Worm (Caenorhabditis elegans) whole organism, L1 larva: ENCODE results near the gene C37H5.14.

Experiments used
- C16A3.4 ChIP-seq: fragments of 150-350 bp; optimal IDR thresholded peaks from 2 replicates; lab custom pipeline; 2014; ENCODE audit warnings: missing biosample characterization, missing genetic modification characterization
- C34B4.2 ChIP-seq: sonication (generic microtip); optimal IDR thresholded peaks from 2 replicates; lab custom pipeline; 2017; ENCODE audit warnings: mild to moderate bottlenecking, missing genetic modification characterization, missing compliant biosample characterization
- F16B12.6 ChIP-seq: fragments of 150-350 bp; optimal IDR thresholded peaks from 2 replicates; lab custom pipeline; 2014; ENCODE audit warnings: missing biosample characterization, missing genetic modification characterization
- Y116A8C.19 ChIP-seq: sonication (generic microtip); optimal IDR thresholded peaks from 2 replicates; lab custom pipeline; 2016; ENCODE audit warnings: missing compliant biosample characterization, missing genetic modification characterization, borderline replicate concordance
- aha-1 ChIP-seq: fragments of 150-350 bp; optimal IDR thresholded peaks from 2 replicates; lab custom pipeline; 2014; ENCODE audit warnings: missing biosample characterization, missing genetic modification characterization
- alr-1 ChIP-seq: fragments of 200-800 bp; sonication (Bioruptor generic); optimal IDR thresholded peaks from 2 replicates; lab custom pipeline; 2018; ENCODE audit warnings: borderline replicate concordance, mild to moderate bottlenecking, missing genetic modification characterization, missing compliant biosample characterization
- ama-1 ChIP-seq: fragments of 150-350 bp; optimal IDR thresholded peaks from 2 replicates; lab custom pipeline; 2014
- ceh-8 ChIP-seq: fragments of 200-800 bp; sonication (Bioruptor generic); optimal IDR thresholded peaks from 2 replicates; lab custom pipeline; 2018; ENCODE audit warnings: mild to moderate bottlenecking, missing genetic modification characterization, moderate library complexity, missing compliant biosample characterization
- ceh-82 ChIP-seq, 3 experiments: fragments of 150-350 bp in 1 of 3; sonication (generic microtip) in 2 of 3; optimal IDR thresholded peaks; 2 replicates each; lab custom pipeline; 2014 to 2017; ENCODE audit warnings: missing biosample characterization in 3 of 3, missing genetic modification characterization in 3 of 3
- dpl-1 ChIP-seq, 3 experiments: fragments of 150-350 bp in 2 of 3; sonication (generic microtip) in 1 of 3; optimal IDR thresholded peaks; 2 replicates each; lab custom pipeline; 2014 to 2017; ENCODE audit warnings: missing biosample characterization in 3 of 3, missing genetic modification characterization in 3 of 3, missing genetic modification reagents in 3 of 3
- egl-13 ChIP-seq: sonication (generic microtip); optimal IDR thresholded peaks from 2 replicates; lab custom pipeline; 2016; ENCODE audit warnings: missing genotype, missing genetic modification reagents, missing genetic modification characterization, missing compliant biosample characterization
- elt-2 ChIP-seq: sonication (generic microtip); optimal IDR thresholded peaks from 2 replicates; lab custom pipeline; 2016; ENCODE audit warnings: missing genetic modification characterization, mild to moderate bottlenecking, inconsistent platforms, missing compliant biosample characterization, missing genetic modification reagents
- elt-3 ChIP-seq, 6 experiments: fragments of 150-350 bp in 1 of 6; sonication (generic microtip); optimal IDR thresholded peaks; 2 replicates each; lab custom pipeline; 2017 to 2018; ENCODE audit warnings: missing biosample characterization in 6 of 6, missing genetic modification characterization in 6 of 6, inconsistent platforms in 1 of 6
- ets-5 ChIP-seq: fragments of 200-800 bp; sonication (Bioruptor generic); IDR thresholded peaks from 2 replicates; pipeline ENCODE4 v1.3.6; 2022; ENCODE audit warnings: missing genetic modification characterization, missing compliant biosample characterization
- fkh-4 ChIP-seq: sonication (generic microtip); optimal IDR thresholded peaks from 2 replicates; lab custom pipeline; 2016; ENCODE audit warnings: missing compliant biosample characterization, missing genetic modification characterization, borderline replicate concordance
- fkh-8 ChIP-seq: sonication (generic microtip); optimal IDR thresholded peaks from 2 replicates; lab custom pipeline; 2016; ENCODE audit warnings: mild to moderate bottlenecking, missing genetic modification characterization, missing compliant biosample characterization
- grh-1 ChIP-seq: fragments of 200-800 bp; sonication (Bioruptor generic); IDR thresholded peaks from 2 replicates; pipeline ENCODE4 v1.3.6; 2022; ENCODE audit warnings: missing genetic modification reagents, missing genetic modification characterization, missing compliant biosample characterization
- hpl-2 ChIP-seq: fragments of 150-350 bp; optimal IDR thresholded peaks from 2 replicates; lab custom pipeline; 2014; ENCODE audit warnings: missing biosample characterization, missing genetic modification reagents, missing genetic modification characterization
- isw-1 ChIP-seq: fragments of 200-800 bp; sonication (Bioruptor generic); IDR thresholded peaks from 2 replicates; pipeline ENCODE4 v1.3.6; 2022; ENCODE audit warnings: missing genetic modification characterization, missing compliant biosample characterization
- jun-1 ChIP-seq: fragments of 150-350 bp; optimal IDR thresholded peaks from 2 replicates; lab custom pipeline; 2014; ENCODE audit warnings: missing biosample characterization, missing genetic modification reagents, missing genetic modification characterization
- lin-13 ChIP-seq: fragments of 150-350 bp; optimal IDR thresholded peaks from 2 replicates; lab custom pipeline; 2014; ENCODE audit warnings: missing biosample characterization, missing genetic modification reagents, missing genetic modification characterization
- lin-14 ChIP-seq: fragments of 200-800 bp; sonication (Bioruptor generic); optimal IDR thresholded peaks from 2 replicates; lab custom pipeline; 2018; ENCODE audit warnings: mild to moderate bottlenecking, missing genetic modification characterization, moderate library complexity, missing compliant biosample characterization
- lin-35 ChIP-seq, 2 experiments: fragments of 150-350 bp; optimal IDR thresholded peaks; 2 replicates each; lab custom pipeline; 2014; ENCODE audit warnings: missing biosample characterization in 2 of 2, missing genetic modification characterization in 2 of 2, missing genetic modification reagents in 2 of 2
- lir-3 ChIP-seq: sonication (generic microtip); optimal IDR thresholded peaks from 2 replicates; lab custom pipeline; 2016; ENCODE audit warnings: mild to moderate bottlenecking, missing genetic modification characterization, moderate library complexity, missing compliant biosample characterization; ENCODE audit not compliant: poor library complexity
- lsy-2 ChIP-seq, 2 experiments: fragments of 150-350 bp; optimal IDR thresholded peaks; 2 replicates each; lab custom pipeline; 2014; ENCODE audit warnings: missing biosample characterization in 2 of 2, missing genetic modification characterization in 2 of 2
- mep-1 ChIP-seq: fragments of 150-350 bp; optimal IDR thresholded peaks from 2 replicates; lab custom pipeline; 2014; ENCODE audit warnings: missing biosample characterization, missing genetic modification characterization
- nhr-19 ChIP-seq: fragments of 200-800 bp; sonication (Bioruptor generic); conservative IDR thresholded peaks from 2 replicates; pipeline ENCODE4 v1.3.6; 2022; ENCODE audit warnings: missing genetic modification characterization, missing compliant biosample characterization
- nhr-237 ChIP-seq: fragments of 150-350 bp; optimal IDR thresholded peaks from 2 replicates; lab custom pipeline; 2014; ENCODE audit warnings: missing biosample characterization, missing genetic modification characterization
- nhr-76 ChIP-seq: sonication (generic microtip); optimal IDR thresholded peaks from 2 replicates; lab custom pipeline; 2017; ENCODE audit warnings: missing biosample characterization, missing genetic modification characterization
- nhr-77 ChIP-seq: fragments of 150-350 bp; optimal IDR thresholded peaks from 2 replicates; lab custom pipeline; 2014; ENCODE audit warnings: missing biosample characterization, missing genetic modification characterization
- nhr-84 ChIP-seq: sonication (generic microtip); optimal IDR thresholded peaks from 2 replicates; lab custom pipeline; 2017; ENCODE audit warnings: missing biosample characterization, missing genetic modification characterization
- nhr-90 ChIP-seq: sonication (generic microtip); optimal IDR thresholded peaks from 2 replicates; lab custom pipeline; 2016; ENCODE audit warnings: mild to moderate bottlenecking, missing genetic modification characterization, missing compliant biosample characterization; ENCODE audit not compliant: poor library complexity
- rnt-1 ChIP-seq: sonication (generic microtip); optimal IDR thresholded peaks from 2 replicates; lab custom pipeline; 2016; ENCODE audit warnings: mild to moderate bottlenecking, missing genetic modification characterization, moderate library complexity, missing compliant biosample characterization
- skn-1 ChIP-seq: fragments of 150-350 bp; optimal IDR thresholded peaks from 2 replicates; lab custom pipeline; 2014; ENCODE audit warnings: missing biosample characterization, missing genetic modification characterization
- snu-23 ChIP-seq: sonication (generic microtip); optimal IDR thresholded peaks from 2 replicates; lab custom pipeline; 2016; ENCODE audit warnings: missing genetic modification characterization, missing compliant biosample characterization
- sox-4 ChIP-seq: sonication (generic microtip); optimal IDR thresholded peaks from 2 replicates; lab custom pipeline; 2016; ENCODE audit warnings: missing genetic modification characterization, missing compliant biosample characterization
- sptf-1 ChIP-seq: fragments of 150-350 bp; optimal IDR thresholded peaks from 2 replicates; lab custom pipeline; 2014; ENCODE audit warnings: missing biosample characterization, missing genetic modification characterization
- unc-130 ChIP-seq: fragments of 150-350 bp; optimal IDR thresholded peaks from 2 replicates; lab custom pipeline; 2017; ENCODE audit warnings: missing biosample characterization, missing genetic modification characterization, inconsistent platforms
- unc-30 ChIP-seq: sonication (generic microtip); optimal IDR thresholded peaks from 2 replicates; lab custom pipeline; 2017; ENCODE audit warnings: missing biosample characterization, missing genetic modification characterization
- unc-62 ChIP-seq: fragments of 150-350 bp; optimal IDR thresholded peaks from 2 replicates; lab custom pipeline; 2014; ENCODE audit warnings: missing biosample characterization, missing genetic modification reagents, missing genetic modification characterization
- unc-86 ChIP-seq: sonication (generic microtip); optimal IDR thresholded peaks from 2 replicates; lab custom pipeline; 2016; ENCODE audit warnings: missing genetic modification characterization, missing compliant biosample characterization
- unc-98 ChIP-seq: fragments of 200-800 bp; sonication (Bioruptor generic); IDR thresholded peaks from 2 replicates; pipeline ENCODE4 v1.3.6; 2022; ENCODE audit warnings: missing genetic modification characterization, missing compliant biosample characterization
- vab-15 ChIP-seq: sonication (generic microtip); optimal IDR thresholded peaks from 2 replicates; lab custom pipeline; 2017; ENCODE audit warnings: missing genotype, mild to moderate bottlenecking, missing genetic modification characterization, missing compliant biosample characterization
- xbp-1 ChIP-seq: sonication (generic microtip); optimal IDR thresholded peaks from 2 replicates; lab custom pipeline; 2016; ENCODE audit warnings: missing genetic modification characterization, missing compliant biosample characterization
- zip-4 ChIP-seq: fragments of 200-800 bp; sonication (Bioruptor generic); optimal IDR thresholded peaks from 2 replicates; lab custom pipeline; 2018; ENCODE audit warnings: mild to moderate bottlenecking, missing genetic modification characterization, moderate library complexity, missing compliant biosample characterization
- ztf-11 ChIP-seq, 2 experiments: sonication (generic microtip); optimal IDR thresholded peaks; 2 replicates each; lab custom pipeline; 2016 to 2017; ENCODE audit warnings: missing genetic modification characterization in 2 of 2, missing biosample characterization in 1 of 2, missing compliant biosample characterization in 1 of 2

Gene C37H5.14

DNA sequence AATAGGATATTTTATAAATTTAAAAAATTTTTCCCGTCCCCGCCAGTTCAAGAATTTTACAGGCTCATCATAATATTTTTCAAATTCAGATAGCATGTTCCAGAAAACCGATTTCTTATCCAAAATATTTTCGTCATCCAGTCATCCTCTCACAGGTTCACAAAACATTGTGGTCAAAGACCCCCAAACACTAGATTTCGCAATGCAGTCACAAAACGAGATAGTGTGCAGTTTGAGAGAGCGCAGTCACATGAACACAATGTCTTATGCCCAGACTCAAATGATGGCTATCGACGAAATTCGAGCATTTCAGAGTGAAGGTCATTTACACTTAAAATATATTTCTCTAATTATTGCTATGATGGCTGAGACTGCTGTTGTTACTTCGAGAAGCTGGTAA, 10.4 kb upstream of the C37H5.14 start, which contains the start of gene abhd-5.2 (continued):
- TF ChIP-seq ceh-82 (tag; optimal IDR thresholded peaks at IDR 0.05; lab: Kevin White, UChicago) (peak; percentile 48 to 78 (median 65)), ets-5 (no peak), elt-2 (tag; lab: Kevin White, UChicago) (no peak), C16A3.4 (tag; lab: Kevin White, UChicago) (peak; percentile 9), nhr-84 (tag; lab: Kevin White, UChicago) (peak; percentile 93), sox-4 (tag; lab: Kevin White, UChicago) (no peak), xbp-1 (tag; lab: Kevin White, UChicago) (peak; percentile 14), F16B12.6 (peak; percentile 12), mep-1 (tag; lab: Kevin White, UChicago) (peak; percentile 70), C34B4.2 (tag; lab: Kevin White, UChicago) (no peak), sptf-1 (tag; lab: Kevin White, UChicago) (no peak), isw-1 (GFP tag; lab: Robert Waterston, UW) (peak; percentile 39), nhr-90 (tag; lab: Kevin White, UChicago) (peak; percentile 21), vab-15 (tag; lab: Kevin White, UChicago) (no peak), lsy-2 (tag; optimal IDR thresholded peaks at IDR 0.05; lab: Kevin White, UChicago) (peak; percentile 39 to 55), dpl-1 (GFP tag; optimal IDR thresholded peaks at IDR 0.05; lab: Kevin White, UChicago) (peak; percentile 35 to 52 (median 38)), Y116A8C.19 (tag; lab: Kevin White, UChicago) (no peak), ama-1 (lab: Kevin White, UChicago) (no peak), elt-3 (tag; optimal IDR thresholded peaks at IDR 0.05; lab: Kevin White, UChicago) (peak in 1 of 6 experiments; percentile 27), ztf-11 (tag; optimal IDR thresholded peaks at IDR 0.05; lab: Kevin White, UChicago) (no peak), aha-1 (tag; lab: Kevin White, UChicago) (no peak), nhr-19 (GFP tag; lab: Robert Waterston, UW) (no peak; the same call in 1 of the 2 replicates), egl-13 (no peak), unc-62 (GFP tag; lab: Kevin White, UChicago) (no peak), fkh-4 (tag; lab: Kevin White, UChicago) (no peak), alr-1 (no peak), ceh-8 (GFP tag; lab: Kevin White, UChicago) (no peak), unc-98 (no peak), snu-23 (GFP tag; lab: Kevin White, UChicago) (peak; percentile 78), unc-86 (tag; lab: Kevin White, UChicago) (peak; percentile 15), unc-30 (no peak), jun-1 (tag; lab: Kevin White, UChicago) (peak; percentile 32), lin-14 (GFP tag; lab: Kevin White, UChicago) (peak; percentile 89), nhr-77 (tag; lab: Kevin White, UChicago) (no peak), rnt-1 (peak; percentile 53), skn-1 (peak; percentile 79), zip-4 (GFP tag; lab: Kevin White, UChicago) (peak; percentile 97), hpl-2 (GFP tag; lab: Kevin White, UChicago) (no peak), fkh-8 (peak; percentile 57), nhr-76 (no peak), lin-13 (no peak), nhr-237 (tag; lab: Kevin White, UChicago) (peak; percentile 63), lin-35 (GFP tag; optimal IDR thresholded peaks at IDR 0.05; lab: Kevin White, UChicago) (peak; percentile 46 to 76), unc-130 (peak; percentile 14), lir-3 (tag; lab: Kevin White, UChicago) (no peak), grh-1 (no peak)
